Fruit fly (Drosophila melanogaster): ENCODE results near the gene CG14710.

The CG14710 gene

dm6 chr3R:11613252-11614036, 6.4 kb upstream of the CG14710 start (continued):
- TF ChIP-seq CG12744 (GFP tag; optimal IDR thresholded peaks at IDR 0.05) (peak; percentile 61), CG4282 (GFP tag; optimal IDR thresholded peaks at IDR 0.05) (peak; percentile 7), Hr78 (GFP tag; optimal IDR thresholded peaks at IDR 0.05) (peak in 1 of 2 experiments; percentile 98), emc (GFP tag; optimal IDR thresholded peaks at IDR 0.05) (peak; percentile 30), gem (tag; optimal IDR thresholded peaks at IDR 0.05) (peak; percentile 56), CG6254 (GFP tag; optimal IDR thresholded peaks at IDR 0.05) (no peak), CG3163 (GFP tag; optimal IDR thresholded peaks at IDR 0.05) (peak; percentile 44), CG8765 (GFP tag; IDR thresholded peaks at IDR 0.05) (no peak), Fer2 (tag; optimal IDR thresholded peaks at IDR 0.05) (no peak), wek (GFP tag; optimal IDR thresholded peaks at IDR 0.05) (no peak), az2 (GFP tag; optimal IDR thresholded peaks at IDR 0.05) (peak; percentile 76), CG11695 (GFP tag; IDR thresholded peaks at IDR 0.05) (0 out of 3 replicates have a peak, but pooled peaks have one; percentile 12), fd96Cb (tag; optimal IDR thresholded peaks at IDR 0.05) (peak; percentile 38), Hr39 (optimal IDR thresholded peaks at IDR 0.05) (no peak), CG10565 (GFP tag; optimal IDR thresholded peaks at IDR 0.05) (no peak), CG12942 (GFP tag; optimal IDR thresholded peaks at IDR 0.05) (peak; percentile 62), Atf-2 (GFP tag; optimal IDR thresholded peaks at IDR 0.05) (peak; percentile 62), CG17568 (GFP tag; optimal IDR thresholded peaks at IDR 0.05) (no peak), tup (GFP tag; optimal IDR thresholded peaks at IDR 0.05) (peak; percentile 35), CG12071 (GFP tag; optimal IDR thresholded peaks at IDR 0.05) (no peak), CG7745 (tag; optimal IDR thresholded peaks at IDR 0.05) (peak; percentile 83), Antp (GFP tag; optimal IDR thresholded peaks at IDR 0.05) (peak; percentile 22), CG17829 (tag; optimal IDR thresholded peaks at IDR 0.05) (peak; percentile 78), CG15073 (GFP tag; optimal IDR thresholded peaks at IDR 0.05) (peak; percentile 37), Hr51 (GFP tag; optimal IDR thresholded peaks at IDR 0.05) (peak; percentile 48 to 54), slou (GFP tag; optimal IDR thresholded peaks at IDR 0.05) (peak; percentile 61), CG2120 (GFP tag; optimal IDR thresholded peaks at IDR 0.05) (peak; percentile 68), stwl (tag; optimal IDR thresholded peaks at IDR 0.05) (peak; percentile 68), Adf1 (GFP tag; IDR thresholded peaks at IDR 0.05) (no peak), peb (GFP tag; IDR thresholded peaks at IDR 0.05) (no peak), cg (GFP tag; optimal IDR thresholded peaks at IDR 0.05) (no peak), dan (GFP tag; IDR thresholded peaks at IDR 0.05) (no peak; the same call in 1 of the 2 replicates), otp (GFP tag; IDR thresholded peaks at IDR 0.05) (peak; percentile 60; the same call in 1 of the 3 replicates), CG17802 (tag; optimal IDR thresholded peaks at IDR 0.05) (peak; percentile 1), CG4730 (GFP tag; IDR thresholded peaks at IDR 0.05) (peak; percentile 65), Mes4 (GFP tag; optimal IDR thresholded peaks at IDR 0.05) (peak; percentile 61), CG6854 (GFP tag; optimal IDR thresholded peaks at IDR 0.05) (no peak), CG13424 (tag; optimal IDR thresholded peaks at IDR 0.05) (peak; percentile 44), pfk (GFP tag; optimal IDR thresholded peaks at IDR 0.05) (no peak), CG18011 (GFP tag; optimal IDR thresholded peaks at IDR 0.05) (no peak), zen2 (GFP tag; IDR thresholded peaks at IDR 0.05; ENCODE audit: partially characterized antibody) (no peak), CG12659 (GFP tag; optimal IDR thresholded peaks at IDR 0.05) (peak; percentile 43), ash1 (GFP tag; optimal IDR thresholded peaks at IDR 0.05) (no peak), zfh2 (GFP tag; optimal IDR thresholded peaks at IDR 0.05) (peak; percentile 3), CG10979 (tag; optimal IDR thresholded peaks at IDR 0.05) (peak; percentile 49), Hr3 (GFP tag; optimal IDR thresholded peaks at IDR 0.05) (peak; percentile 78), hbn (GFP tag; IDR thresholded peaks at IDR 0.05; ENCODE audit: partially characterized antibody) (no peak), Bdp1 (GFP tag; optimal IDR thresholded peaks at IDR 0.05) (peak; percentile 35)
